Worm (Caenorhabditis elegans) whole organism, L3 larva: ENCODE results near the gene T23B5.4.

Source experiments
- aly-2 ChIP-seq: fragments of 150-350 bp; optimal IDR thresholded peaks from 2 replicates; lab custom pipeline; 2014; ENCODE audit warnings: missing biosample characterization, missing genetic modification characterization
- ama-1 ChIP-seq: fragments of 150-350 bp; optimal IDR thresholded peaks from 2 replicates; lab custom pipeline; 2018
- nfya-1 ChIP-seq: sonication (generic microtip); optimal IDR thresholded peaks from 2 replicates; lab custom pipeline; 2017; ENCODE audit warnings: missing genetic modification characterization, mild to moderate bottlenecking, missing compliant biosample characterization, antibody characterized with exemption, moderate library complexity; ENCODE audit not compliant: insufficient read depth
- nhr-11 ChIP-seq: fragments of 150-350 bp; optimal IDR thresholded peaks from 2 replicates; lab custom pipeline; 2014; ENCODE audit warnings: missing biosample characterization, missing genetic modification characterization
- nhr-12 ChIP-seq: fragments of 150-350 bp; optimal IDR thresholded peaks from 2 replicates; lab custom pipeline; 2014; ENCODE audit warnings: missing biosample characterization, missing genetic modification characterization
- nhr-25 ChIP-seq: sonication (generic microtip); optimal IDR thresholded peaks from 2 replicates; lab custom pipeline; 2017; ENCODE audit warnings: missing biosample characterization, missing genetic modification characterization
- snpc-4 ChIP-seq: fragments of 150-350 bp; optimal IDR thresholded peaks from 2 replicates; lab custom pipeline; 2014; ENCODE audit warnings: missing biosample characterization, missing genetic modification characterization
- unc-39 ChIP-seq: sonication (generic microtip); optimal IDR thresholded peaks from 4 replicates; lab custom pipeline; 2017; ENCODE audit warnings: missing biosample characterization, missing genetic modification characterization
- ztf-11 ChIP-seq: fragments of 150-350 bp; optimal IDR thresholded peaks from 2 replicates; lab custom pipeline; 2014; ENCODE audit warnings: missing biosample characterization, missing genetic modification characterization

DNA sequence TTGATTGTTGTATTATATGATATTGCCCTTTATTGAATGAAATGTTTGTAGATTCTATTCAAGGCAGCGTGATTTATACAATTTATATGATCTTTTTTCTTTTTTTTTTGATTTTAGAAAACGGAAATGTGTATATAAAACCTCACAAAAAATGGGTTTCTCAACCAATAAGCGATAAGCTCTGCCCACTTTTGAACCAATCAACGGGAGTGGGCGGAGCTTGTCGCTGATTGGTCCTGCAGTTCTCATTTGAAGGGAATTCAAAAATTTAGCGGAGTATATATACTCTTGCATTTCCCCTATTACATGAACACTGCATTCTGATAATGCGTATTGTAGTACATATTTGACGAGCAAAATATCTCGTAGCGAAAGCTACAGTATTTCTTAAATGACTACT lies 24.2 kb upstream of the T23B5.4 start:
- TF ChIP-seq unc-39 (tag; lab: Kevin White, UChicago) (no peak), nhr-12 (no peak), nhr-25 (tag; lab: Kevin White, UChicago) (no peak), snpc-4 (no peak), nfya-1 (tag; lab: Kevin White, UChicago) (peak; percentile 92), ztf-11 (tag; lab: Kevin White, UChicago) (no peak), aly-2 (tag; lab: Kevin White, UChicago) (no peak), ama-1 (lab: Kevin White, UChicago) (no peak), nhr-11 (no peak)
